Worm (Caenorhabditis elegans) whole organism, midembryonic: ENCODE data around the gene C34C12.6.

Source experiments
- T22C8.4 ChIP-seq: fragments of 200-800 bp; sonication (Bioruptor generic); IDR thresholded peaks from 2 replicates; pipeline ENCODE4 v1.3.6; 2022; ENCODE audit warnings: missing genetic modification characterization, missing compliant biosample characterization
- cog-1 ChIP-seq: sonication (generic microtip); optimal IDR thresholded peaks from 2 replicates; lab custom pipeline; 2016; ENCODE audit warnings: missing genetic modification characterization, missing compliant biosample characterization
- flt-1 ChIP-seq: fragments of 200-800 bp; sonication (Bioruptor generic); IDR thresholded peaks from 2 replicates; pipeline ENCODE4 v1.3.6; 2022; ENCODE audit warnings: missing genetic modification characterization, missing compliant biosample characterization
- klf-2 ChIP-seq: fragments of 200-800 bp; sonication (Bioruptor generic); conservative IDR thresholded peaks from 2 replicates; pipeline ENCODE4 v1.3.6; 2022; ENCODE audit warnings: missing genetic modification reagents, missing genetic modification characterization, missing compliant biosample characterization
- med-1 ChIP-seq: sonication (generic microtip); optimal IDR thresholded peaks from 2 replicates; lab custom pipeline; 2017; ENCODE audit warnings: missing genetic modification characterization, mild to moderate bottlenecking, missing compliant biosample characterization, antibody characterized with exemption, missing genetic modification reagents; ENCODE audit not compliant: insufficient read depth
- ref-1 ChIP-seq: fragments of 200-800 bp; sonication (Bioruptor generic); conservative IDR thresholded peaks from 2 replicates; pipeline ENCODE4 v1.3.6; 2022; ENCODE audit warnings: missing genetic modification reagents, missing genetic modification characterization, missing compliant biosample characterization
- tab-1 ChIP-seq: fragments of 200-800 bp; sonication (Bioruptor generic); IDR thresholded peaks from 2 replicates; pipeline ENCODE4 v1.3.6; 2022; ENCODE audit warnings: missing genetic modification characterization, missing compliant biosample characterization
- ztf-23 ChIP-seq: fragments of 200-800 bp; sonication (Bioruptor generic); IDR thresholded peaks from 2 replicates; pipeline ENCODE4 v1.3.6; 2022; ENCODE audit warnings: missing genetic modification reagents, missing genetic modification characterization, missing compliant biosample characterization
- ztf-29 ChIP-seq: fragments of 200-800 bp; sonication (Bioruptor generic); IDR thresholded peaks from 2 replicates; pipeline ENCODE4 v1.3.6; 2022; ENCODE audit warnings: missing genetic modification reagents, missing genetic modification characterization, missing compliant biosample characterization

C34C12.6 gene

DNA sequence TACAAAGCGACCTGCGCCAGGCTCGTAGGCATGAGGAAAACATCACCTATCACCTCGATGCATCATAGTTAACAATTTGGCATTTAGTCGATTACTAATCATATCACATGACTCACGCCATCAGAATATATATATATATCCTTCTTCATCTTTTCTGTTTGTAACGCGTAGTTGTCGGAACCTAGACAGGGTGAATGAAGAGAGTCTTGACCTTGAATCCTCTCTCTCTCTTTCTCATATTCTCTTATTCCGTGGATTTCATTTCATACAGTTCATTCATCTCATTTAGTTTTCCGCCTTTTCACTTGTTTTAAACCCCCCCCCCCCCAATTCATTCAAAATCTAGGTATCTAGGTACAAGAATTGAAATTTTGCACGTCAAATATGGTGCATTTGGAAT, 2.2 kb upstream of the C34C12.6 start:
- TF ChIP-seq klf-2 (no peak), tab-1 (GFP tag; lab: Robert Waterston, UW) (no peak), T22C8.4 (GFP tag; lab: Robert Waterston, UW) (no peak), med-1 (GFP tag; lab: Kevin White, UChicago) (no peak), ztf-23 (GFP tag; lab: Robert Waterston, UW) (no peak), cog-1 (no peak), flt-1 (no peak)

DNA sequence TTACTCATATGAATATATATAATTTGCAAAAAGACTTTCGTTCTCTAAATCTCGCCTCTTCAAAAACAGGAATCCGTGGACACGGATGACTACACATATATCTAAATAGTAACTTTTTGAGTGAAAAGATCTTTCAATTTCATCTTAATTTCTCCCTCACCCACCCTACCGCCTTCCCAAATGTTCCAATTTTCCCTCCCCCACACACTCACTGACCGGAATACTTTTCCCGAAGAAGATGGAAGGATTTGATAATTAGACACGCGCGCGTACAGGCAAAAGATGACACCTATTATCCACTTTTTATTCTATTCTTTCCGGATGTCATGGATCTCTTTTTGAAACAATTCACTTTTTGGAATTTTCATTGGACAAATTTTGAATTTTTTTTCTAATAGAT, 1.4 kb upstream of the C34C12.6 start:
- TF ChIP-seq med-1 (GFP tag; lab: Kevin White, UChicago) (no peak), cog-1 (no peak)

DNA sequence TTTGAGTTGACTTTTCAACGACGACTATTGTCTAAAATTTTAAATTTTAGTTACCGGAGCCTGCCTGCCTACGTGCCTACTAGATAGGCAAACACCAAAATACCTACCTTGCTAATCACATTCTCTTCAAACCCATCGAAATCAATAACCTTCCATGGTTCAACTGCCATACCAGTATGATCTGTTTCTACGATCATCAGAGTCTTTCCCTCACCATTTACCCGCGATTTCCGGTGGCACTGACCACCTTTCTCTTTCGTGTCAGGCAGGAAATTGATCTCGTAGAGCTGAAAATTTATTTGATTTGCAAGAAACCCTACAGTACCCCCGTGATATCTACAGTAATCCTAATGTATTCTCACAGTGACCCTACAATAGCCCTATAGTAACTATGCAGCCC, 2.6 kb downstream of the C34C12.6 start:
- TF ChIP-seq T22C8.4 (GFP tag; lab: Robert Waterston, UW) = no peak
- TF ChIP-seq med-1 (GFP tag; lab: Kevin White, UChicago) = no peak
- no peak for TF ChIP-seq ztf-23 (GFP tag; lab: Robert Waterston, UW)
- TF ChIP-seq flt-1 = no peak
- no peak for TF ChIP-seq klf-2
- no peak for TF ChIP-seq tab-1 (GFP tag; lab: Robert Waterston, UW)
- no peak for TF ChIP-seq ref-1 (GFP tag; lab: Robert Waterston, UW)
- TF ChIP-seq ztf-29 = no peak
- TF ChIP-seq cog-1 = no peak

DNA sequence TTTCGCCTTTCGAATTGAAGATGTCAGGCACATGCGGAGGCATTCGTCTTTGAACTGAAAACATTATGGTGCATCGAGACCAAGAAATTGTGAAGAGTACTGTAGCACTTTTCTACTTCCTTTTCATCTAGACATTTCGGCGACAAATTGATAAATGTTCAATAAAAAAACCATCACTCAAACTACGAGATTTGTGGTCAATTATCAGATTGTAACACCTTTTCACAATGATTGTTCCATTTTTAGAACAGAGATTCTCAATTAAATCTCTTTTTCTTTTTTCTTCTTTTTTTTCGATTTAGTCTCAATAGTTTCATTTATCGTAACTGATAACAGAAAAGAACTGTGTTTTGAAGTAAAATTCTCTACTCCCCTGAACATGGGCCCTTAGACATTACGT, 3.7 kb downstream of the C34C12.6 start:
- no peak for TF ChIP-seq med-1 (GFP tag; lab: Kevin White, UChicago)
- TF ChIP-seq tab-1 (GFP tag; lab: Robert Waterston, UW) = no peak
- no peak for TF ChIP-seq cog-1
- no peak for TF ChIP-seq flt-1
- no peak for TF ChIP-seq T22C8.4 (GFP tag; lab: Robert Waterston, UW)
- no peak for TF ChIP-seq klf-2
- TF ChIP-seq ztf-29 = no peak
- TF ChIP-seq ztf-23 (GFP tag; lab: Robert Waterston, UW) = no peak
- TF ChIP-seq ref-1 (GFP tag; lab: Robert Waterston, UW) = no peak

DNA sequence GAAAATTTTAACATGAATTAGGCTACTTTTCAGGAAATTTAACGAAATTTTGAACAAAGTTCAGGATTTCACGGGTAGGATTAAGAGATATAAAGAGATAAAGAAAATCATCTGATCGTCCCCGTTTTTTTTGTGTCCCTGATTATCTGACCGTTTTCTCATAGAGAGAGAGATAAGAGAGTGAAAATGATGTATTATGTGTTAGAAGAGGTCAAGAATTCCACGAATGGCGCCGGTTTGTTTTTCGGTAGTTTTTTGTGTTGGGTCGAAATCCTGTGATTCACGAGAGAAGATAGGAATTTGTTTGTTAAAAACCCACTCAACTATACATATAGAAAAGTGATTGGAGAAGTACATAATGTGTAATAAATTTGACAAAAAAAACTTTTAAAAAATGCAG, 4.7 kb downstream of the C34C12.6 start:
- no peak for TF ChIP-seq T22C8.4 (GFP tag; lab: Robert Waterston, UW)
- TF ChIP-seq cog-1 = no peak
- TF ChIP-seq tab-1 (GFP tag; lab: Robert Waterston, UW) = no peak
- no peak for TF ChIP-seq ztf-29
- no peak for TF ChIP-seq med-1 (GFP tag; lab: Kevin White, UChicago)
- no peak for TF ChIP-seq flt-1
- no peak for TF ChIP-seq ztf-23 (GFP tag; lab: Robert Waterston, UW)
- TF ChIP-seq klf-2 = no peak
- no peak for TF ChIP-seq ref-1 (GFP tag; lab: Robert Waterston, UW)

DNA sequence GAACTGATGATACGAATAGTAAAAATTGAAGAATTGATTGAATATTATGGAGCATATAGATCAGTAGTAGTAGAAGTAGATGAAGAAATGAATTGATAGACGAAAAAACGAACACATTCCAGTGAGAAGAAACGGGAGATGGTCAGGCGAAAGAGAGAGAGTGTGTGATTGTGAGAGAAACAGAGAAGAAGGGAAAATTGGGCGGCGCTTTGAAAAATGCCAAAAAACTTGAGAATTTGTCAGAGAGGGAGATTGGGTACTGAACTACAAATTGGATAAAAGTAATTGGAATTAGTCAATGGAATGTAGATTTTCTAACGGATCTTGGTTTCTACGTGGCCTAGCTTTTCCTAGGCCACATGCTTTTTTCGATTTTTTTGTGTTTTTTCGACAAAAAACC, 5.8 kb downstream of the C34C12.6 start, which contains the start of gene C34C12.7:
Gene C34C12.7, minus strand, starts transcription at position 118 of the 400 bp plus-strand sequence.
- no peak for TF ChIP-seq T22C8.4 (GFP tag; lab: Robert Waterston, UW)
- TF ChIP-seq med-1 (GFP tag; lab: Kevin White, UChicago) = no peak
- no peak for TF ChIP-seq tab-1 (GFP tag; lab: Robert Waterston, UW)
- TF ChIP-seq ztf-29 = no peak
- TF ChIP-seq flt-1 = no peak
- TF ChIP-seq ztf-23 (GFP tag; lab: Robert Waterston, UW) = no peak
- TF ChIP-seq cog-1 = no peak
- TF ChIP-seq klf-2 = no peak
- no peak for TF ChIP-seq ref-1 (GFP tag; lab: Robert Waterston, UW)

DNA sequence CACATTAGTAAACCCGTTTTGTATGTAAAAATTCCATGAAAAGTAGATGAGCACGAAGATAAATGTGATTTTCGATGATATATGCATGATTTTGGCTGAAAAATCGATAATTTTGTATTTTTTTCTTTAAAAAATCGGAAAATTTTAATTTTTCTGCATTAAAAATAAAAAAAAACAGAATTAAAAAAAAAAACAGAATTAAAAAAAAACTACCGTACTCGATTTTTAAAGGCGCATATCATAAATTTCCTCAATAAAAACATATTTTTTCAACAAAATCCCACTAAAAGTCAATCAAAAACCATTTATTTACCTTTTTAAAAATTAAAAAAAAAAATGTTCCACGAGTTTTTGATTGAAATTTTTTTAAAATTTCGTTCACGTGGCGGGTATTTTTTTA, 10.7 kb downstream of the C34C12.6 start, which contains the start of gene gly-14:
Gene gly-14, minus strand, starts transcription at position 101 of the 400 bp plus-strand sequence.
- TF ChIP-seq T22C8.4 (GFP tag; lab: Robert Waterston, UW) (no peak), med-1 (GFP tag; lab: Kevin White, UChicago) (no peak), ref-1 (GFP tag; lab: Robert Waterston, UW) (no peak), ztf-29 (no peak), cog-1 (no peak), klf-2 (no peak), flt-1 (no peak), ztf-23 (GFP tag; lab: Robert Waterston, UW) (no peak), tab-1 (GFP tag; lab: Robert Waterston, UW) (no peak)

DNA sequence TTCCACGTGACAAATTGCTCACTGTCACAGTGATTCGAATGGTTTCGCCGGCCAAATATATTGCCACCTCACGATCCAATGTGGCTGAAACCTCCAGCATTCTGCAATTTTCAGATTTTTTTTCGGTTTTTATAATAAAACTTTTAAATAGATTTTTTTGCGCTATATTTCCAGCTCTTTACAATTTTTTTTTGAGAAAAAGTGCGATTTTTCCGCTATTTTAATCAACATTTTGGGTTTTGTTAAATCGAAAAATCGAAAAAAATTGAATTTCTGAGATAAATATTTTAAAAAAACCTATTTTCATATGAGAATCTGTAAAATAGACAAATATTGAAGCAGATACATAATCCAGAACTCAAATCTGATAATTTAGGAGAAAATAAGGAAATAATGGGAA, 16.6 kb downstream of the C34C12.6 start, which contains the start of gene M01F1.9:
Gene M01F1.9, minus strand, starts transcription at position 101 of the 400 bp plus-strand sequence.
- TF ChIP-seq ztf-29 (no peak), med-1 (GFP tag; lab: Kevin White, UChicago) (no peak), ref-1 (GFP tag; lab: Robert Waterston, UW) (no peak), T22C8.4 (GFP tag; lab: Robert Waterston, UW) (no peak), ztf-23 (GFP tag; lab: Robert Waterston, UW) (no peak), cog-1 (no peak), klf-2 (no peak), tab-1 (GFP tag; lab: Robert Waterston, UW) (no peak), flt-1 (no peak)

DNA sequence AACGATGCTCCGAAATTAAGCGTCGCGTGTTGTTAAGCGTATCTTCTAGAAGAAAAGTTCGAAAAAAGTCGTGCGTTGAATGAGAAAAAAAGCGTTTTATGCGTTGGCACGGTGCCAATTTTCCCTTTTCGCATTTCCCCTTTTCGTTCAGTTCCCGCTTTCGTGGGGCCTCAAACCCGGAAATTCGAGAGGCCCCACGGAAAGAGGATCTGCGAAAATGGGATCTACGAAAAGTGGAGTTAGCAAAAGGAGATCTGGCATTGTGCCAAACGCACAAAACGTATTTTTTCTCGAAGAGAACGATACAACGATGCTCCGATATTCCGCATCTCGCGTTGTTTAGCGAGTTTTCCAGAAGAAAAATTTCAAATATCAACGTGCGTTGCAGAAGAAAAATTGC, 17.5 kb downstream of the C34C12.6 start:
- TF ChIP-seq T22C8.4 (GFP tag; lab: Robert Waterston, UW) = peak; percentile 93
- TF ChIP-seq ztf-29 = peak; percentile 89
- TF ChIP-seq ref-1 (GFP tag; lab: Robert Waterston, UW) = peak; percentile 94
- no peak for TF ChIP-seq med-1 (GFP tag; lab: Kevin White, UChicago)
- peak; percentile 97 for TF ChIP-seq ztf-23 (GFP tag; lab: Robert Waterston, UW)
- peak; percentile 97 for TF ChIP-seq flt-1
- peak; percentile 99 for TF ChIP-seq klf-2
- TF ChIP-seq cog-1 = peak; percentile 97
- TF ChIP-seq tab-1 (GFP tag; lab: Robert Waterston, UW) = peak; percentile 91

DNA sequence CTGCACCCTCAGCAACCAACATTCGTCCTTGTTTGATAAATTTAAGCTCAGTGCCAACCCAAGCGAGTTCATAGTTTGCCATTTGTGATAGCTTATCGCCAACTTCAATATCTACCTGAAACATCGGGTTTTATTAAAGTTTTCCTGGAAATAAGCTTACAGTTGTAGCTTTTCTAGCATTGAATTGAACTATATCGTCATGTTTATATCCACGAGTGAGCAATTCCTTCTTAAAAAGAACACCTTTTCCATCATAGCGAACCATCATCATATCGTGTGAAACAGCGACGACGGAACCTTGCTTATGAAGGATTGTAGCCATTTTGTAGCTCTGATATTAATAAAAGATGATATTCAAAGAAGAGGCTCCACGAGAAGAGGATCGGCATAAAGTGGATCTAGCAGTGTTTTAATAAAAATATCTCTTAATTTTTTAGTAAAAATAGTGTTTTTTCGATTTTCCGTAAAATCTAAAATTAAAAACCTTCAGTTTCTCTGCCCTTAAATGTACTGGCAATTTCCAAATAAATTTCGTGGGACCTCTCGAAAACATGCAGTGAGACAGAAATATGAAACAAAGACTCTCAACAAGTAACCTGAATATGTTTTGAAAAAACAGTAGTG, 19.9 kb downstream of the C34C12.6 start, which contains the start of gene M01F1.8:
Gene M01F1.8, minus strand, starts transcription at position 335 of the 624 bp plus-strand sequence.
- TF ChIP-seq cog-1 = no peak
- TF ChIP-seq T22C8.4 (GFP tag; lab: Robert Waterston, UW) = no peak
- TF ChIP-seq klf-2 = no peak
- TF ChIP-seq tab-1 (GFP tag; lab: Robert Waterston, UW) = no peak
- no peak for TF ChIP-seq ztf-29
- TF ChIP-seq ztf-23 (GFP tag; lab: Robert Waterston, UW) = no peak
- no peak for TF ChIP-seq ref-1 (GFP tag; lab: Robert Waterston, UW)
- no peak for TF ChIP-seq flt-1
- no peak for TF ChIP-seq med-1 (GFP tag; lab: Kevin White, UChicago)
